Worm (Caenorhabditis elegans): ENCODE results near the gene srw-109.

The srw-109 gene

DNA sequence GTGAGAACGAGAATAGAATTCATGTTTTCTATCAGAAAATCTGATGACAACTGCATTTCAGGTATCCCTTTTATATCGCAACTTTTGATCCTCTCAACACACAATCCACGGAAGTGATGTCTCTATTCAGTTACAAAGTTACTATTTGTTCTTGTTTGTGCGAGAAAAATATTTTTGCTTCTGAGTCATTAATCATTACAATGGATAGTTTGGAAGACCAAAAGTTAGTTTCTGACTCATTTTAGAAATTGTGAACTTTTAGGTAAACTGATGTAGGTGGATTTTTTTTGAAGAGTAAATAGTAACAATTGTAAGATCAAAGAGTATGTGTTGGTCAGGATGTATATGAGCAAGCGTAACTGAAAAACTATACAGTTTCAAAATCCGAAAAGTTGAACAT is 927 bp upstream of the srw-109 start, which contains the start of gene srlf-36:
TSS of gene srlf-36 (minus strand) at position 101 of the 400 bp plus-strand sequence.
- TF ChIP-seq pes-1 (GFP tag; IDR thresholded peaks at IDR 0.05) (no peak), hmg-4 (GFP tag; optimal IDR thresholded peaks at IDR 0.05) (no peak), flt-1 (GFP tag; IDR thresholded peaks at IDR 0.05) (no peak), scrt-1 (GFP tag; IDR thresholded peaks at IDR 0.05) (no peak), sea-1 (GFP tag; conservative IDR thresholded peaks at IDR 0.05) (no peak), ceh-36 (tag; optimal IDR thresholded peaks at IDR 0.05) (no peak), ama-1 (optimal IDR thresholded peaks at IDR 0.05) (no peak), ceh-13 (GFP tag; optimal IDR thresholded peaks at IDR 0.05) (no peak), tbx-11 (GFP tag; IDR thresholded peaks at IDR 0.05) (no peak), aly-1 (tag; optimal IDR thresholded peaks at IDR 0.05) (no peak), F13C5.2 (tag; optimal IDR thresholded peaks at IDR 0.05) (no peak), B0310.2 (tag; optimal IDR thresholded peaks at IDR 0.05) (no peak)

- TF ChIP-seq ceh-36 (tag; optimal IDR thresholded peaks at IDR 0.05) = no peak
- no peak for TF ChIP-seq aly-1 (tag; optimal IDR thresholded peaks at IDR 0.05)
- TF ChIP-seq hmg-4 (GFP tag; optimal IDR thresholded peaks at IDR 0.05) = no peak
Measured at ce11 chrV:604105-604504, 4.6 kb downstream of the srw-109 start, which contains the start of gene srlf-37. srlf-37 (minus strand) TSS chrV:604205.

DNA sequence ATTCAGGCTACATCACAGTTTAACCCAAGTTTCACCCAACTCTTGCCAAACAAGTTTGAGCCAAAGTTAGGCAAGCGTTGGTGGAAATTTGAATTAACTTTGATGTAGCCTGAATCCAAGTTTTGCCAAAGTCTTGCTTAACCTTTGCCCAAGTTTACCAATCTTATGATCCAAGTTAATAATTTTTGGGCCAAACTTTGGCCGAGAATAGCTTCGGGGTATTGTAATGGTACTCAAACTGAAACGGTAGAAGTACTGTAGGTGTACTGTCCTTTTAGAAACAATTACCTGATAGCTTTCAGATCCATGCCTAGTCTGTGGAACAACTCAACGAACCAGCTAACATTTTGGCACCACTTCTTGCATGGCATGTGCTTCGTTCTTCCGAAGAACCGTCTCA is 8.5 kb downstream of the srw-109 start, which contains the start of gene nhr-251:
TSS of gene nhr-251 (plus strand) at position 301 of the 400 bp plus-strand sequence.
- TF ChIP-seq pes-1 (GFP tag; IDR thresholded peaks at IDR 0.05) (no peak), ceh-13 (GFP tag; optimal IDR thresholded peaks at IDR 0.05) (no peak)

DNA sequence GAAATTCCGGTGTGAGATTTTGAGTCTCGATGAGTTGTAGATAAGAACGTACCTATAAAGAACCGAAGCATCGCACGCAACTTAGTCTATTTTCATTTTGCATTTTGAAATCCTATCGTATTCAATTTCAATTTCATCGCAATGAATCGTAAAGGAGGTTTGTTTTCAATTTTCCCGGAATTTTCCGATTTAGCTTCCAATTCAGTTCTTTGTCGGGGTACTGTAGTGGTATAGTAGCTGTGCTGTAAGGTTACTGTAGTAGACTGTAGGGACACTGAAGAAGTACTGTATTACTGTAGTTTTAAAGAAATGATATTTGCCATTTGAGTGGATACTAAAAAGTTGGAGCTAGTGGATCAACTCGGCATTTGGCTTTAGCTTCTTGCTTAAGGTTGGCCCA is 9.0 kb downstream of the srw-109 start:
- TF ChIP-seq scrt-1 (GFP tag; IDR thresholded peaks at IDR 0.05) = no peak
- TF ChIP-seq tbx-11 (GFP tag; IDR thresholded peaks at IDR 0.05) = no peak
- no peak for TF ChIP-seq ceh-13 (GFP tag; optimal IDR thresholded peaks at IDR 0.05)
- TF ChIP-seq pes-1 (GFP tag; IDR thresholded peaks at IDR 0.05) = no peak
- no peak for TF ChIP-seq hmbx-1 (tag; optimal IDR thresholded peaks at IDR 0.05)
- no peak for TF ChIP-seq F13C5.2 (tag; optimal IDR thresholded peaks at IDR 0.05)
- no peak for TF ChIP-seq flt-1 (GFP tag; IDR thresholded peaks at IDR 0.05)
- TF ChIP-seq tbx-37 (GFP tag; conservative IDR thresholded peaks at IDR 0.05) = no peak
- TF ChIP-seq ceh-36 (tag; optimal IDR thresholded peaks at IDR 0.05) = no peak
- no peak for TF ChIP-seq ets-7 (tag; optimal IDR thresholded peaks at IDR 0.05)
- no peak for TF ChIP-seq tra-4 (tag; optimal IDR thresholded peaks at IDR 0.05)

- no peak for TF ChIP-seq hnd-1 (tag; optimal IDR thresholded peaks at IDR 0.05)
- TF ChIP-seq hmg-4 (GFP tag; optimal IDR thresholded peaks at IDR 0.05) = no peak
- no peak for TF ChIP-seq scrt-1 (GFP tag; IDR thresholded peaks at IDR 0.05)
- TF ChIP-seq hmbx-1 (tag; optimal IDR thresholded peaks at IDR 0.05) = no peak
Measured at ce11 chrV:598626-599025, 10.1 kb downstream of the srw-109 start.

- no peak for TF ChIP-seq F13C5.2 (tag; optimal IDR thresholded peaks at IDR 0.05)
- TF ChIP-seq tra-4 (tag; optimal IDR thresholded peaks at IDR 0.05) = no peak
- TF ChIP-seq ceh-36 (tag; optimal IDR thresholded peaks at IDR 0.05) = no peak
- no peak for TF ChIP-seq ceh-13 (GFP tag; optimal IDR thresholded peaks at IDR 0.05)
- no peak for TF ChIP-seq tbx-37 (GFP tag; conservative IDR thresholded peaks at IDR 0.05)
- TF ChIP-seq ama-1 (optimal IDR thresholded peaks at IDR 0.05) = no peak
- TF ChIP-seq hmg-4 (GFP tag; optimal IDR thresholded peaks at IDR 0.05) = no peak
- TF ChIP-seq scrt-1 (GFP tag; IDR thresholded peaks at IDR 0.05) = no peak
- no peak for TF ChIP-seq B0310.2 (tag; optimal IDR thresholded peaks at IDR 0.05)
- TF ChIP-seq ets-7 (tag; optimal IDR thresholded peaks at IDR 0.05) = no peak
- no peak for TF ChIP-seq pes-1 (GFP tag; IDR thresholded peaks at IDR 0.05)
- TF ChIP-seq hnd-1 (tag; optimal IDR thresholded peaks at IDR 0.05) = no peak
- no peak for TF ChIP-seq sea-1 (GFP tag; conservative IDR thresholded peaks at IDR 0.05)
- no peak for TF ChIP-seq hmbx-1 (tag; optimal IDR thresholded peaks at IDR 0.05)
- no peak for TF ChIP-seq flt-1 (GFP tag; IDR thresholded peaks at IDR 0.05)
- TF ChIP-seq aly-1 (tag; optimal IDR thresholded peaks at IDR 0.05) = no peak
Measured at ce11 chrV:597823-598222, 10.9 kb downstream of the srw-109 start.

DNA sequence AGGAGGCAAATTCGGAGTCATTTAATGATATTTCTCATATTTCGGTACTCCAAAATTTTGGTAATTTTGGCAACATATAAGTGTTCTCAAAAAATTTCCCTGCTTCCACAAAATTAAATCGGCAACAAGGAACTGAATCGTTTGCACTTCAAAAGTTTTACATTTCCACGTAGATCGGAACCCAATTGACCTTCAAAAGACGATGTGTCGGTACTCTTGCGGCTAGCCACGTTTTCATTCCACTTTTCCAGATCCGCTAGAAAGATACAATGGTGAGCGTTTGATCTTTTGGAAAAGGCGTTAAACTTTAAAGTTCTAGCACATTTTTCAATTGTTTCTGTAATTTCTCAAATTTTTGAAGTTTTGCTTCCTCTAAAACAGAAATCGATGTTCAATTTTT is 11.8 kb downstream of the srw-109 start:
- TF ChIP-seq tbx-37 (GFP tag; conservative IDR thresholded peaks at IDR 0.05) (no peak), hmg-4 (GFP tag; optimal IDR thresholded peaks at IDR 0.05) (no peak), ceh-36 (tag; optimal IDR thresholded peaks at IDR 0.05) (no peak), tra-4 (tag; optimal IDR thresholded peaks at IDR 0.05) (no peak), hnd-1 (tag; optimal IDR thresholded peaks at IDR 0.05) (no peak), scrt-1 (GFP tag; IDR thresholded peaks at IDR 0.05) (no peak), tbx-11 (GFP tag; IDR thresholded peaks at IDR 0.05) (no peak), ets-7 (tag; optimal IDR thresholded peaks at IDR 0.05) (no peak), flt-1 (GFP tag; IDR thresholded peaks at IDR 0.05) (no peak), pes-1 (GFP tag; IDR thresholded peaks at IDR 0.05) (no peak), aly-1 (tag; optimal IDR thresholded peaks at IDR 0.05) (no peak), F13C5.2 (tag; optimal IDR thresholded peaks at IDR 0.05) (no peak), ceh-13 (GFP tag; optimal IDR thresholded peaks at IDR 0.05) (no peak), ama-1 (optimal IDR thresholded peaks at IDR 0.05) (no peak), sea-1 (GFP tag; conservative IDR thresholded peaks at IDR 0.05) (no peak), B0310.2 (tag; optimal IDR thresholded peaks at IDR 0.05) (no peak), hmbx-1 (tag; optimal IDR thresholded peaks at IDR 0.05) (no peak)

DNA sequence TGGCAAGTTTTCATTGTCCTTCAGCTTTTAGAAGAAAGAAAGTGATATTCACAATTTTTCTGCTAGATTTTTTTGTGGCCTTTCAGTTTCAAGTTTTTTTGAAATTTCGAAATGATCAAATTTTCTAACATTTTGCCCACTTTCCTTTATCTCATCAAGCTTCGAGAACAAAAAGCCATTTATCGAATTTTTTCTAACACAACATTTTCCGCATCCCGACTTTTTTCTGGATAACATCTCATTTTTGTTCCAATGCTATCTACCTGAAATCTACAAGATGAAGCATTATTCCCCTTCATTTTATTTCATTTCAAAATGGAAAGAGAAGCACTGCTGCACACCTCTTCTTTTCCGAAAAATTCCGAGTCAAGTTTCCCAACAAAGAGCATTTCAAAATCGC is 15.8 kb downstream of the srw-109 start, which contains the start of gene ZK488.5:
TSS of gene ZK488.5 (plus strand) at position 301 of the 400 bp plus-strand sequence.
- TF ChIP-seq ceh-36 (tag; optimal IDR thresholded peaks at IDR 0.05) (no peak), aly-1 (tag; optimal IDR thresholded peaks at IDR 0.05) (no peak), scrt-1 (GFP tag; IDR thresholded peaks at IDR 0.05) (no peak), hnd-1 (tag; optimal IDR thresholded peaks at IDR 0.05) (no peak), tra-4 (tag; optimal IDR thresholded peaks at IDR 0.05) (no peak), F13C5.2 (tag; optimal IDR thresholded peaks at IDR 0.05) (no peak), sea-1 (GFP tag; conservative IDR thresholded peaks at IDR 0.05) (no peak), B0310.2 (tag; optimal IDR thresholded peaks at IDR 0.05) (no peak)

Measured in whole organism, early embryonic.